Worm (Caenorhabditis elegans): ENCODE data around the gene rpa-1.

Gene rpa-1

DNA sequence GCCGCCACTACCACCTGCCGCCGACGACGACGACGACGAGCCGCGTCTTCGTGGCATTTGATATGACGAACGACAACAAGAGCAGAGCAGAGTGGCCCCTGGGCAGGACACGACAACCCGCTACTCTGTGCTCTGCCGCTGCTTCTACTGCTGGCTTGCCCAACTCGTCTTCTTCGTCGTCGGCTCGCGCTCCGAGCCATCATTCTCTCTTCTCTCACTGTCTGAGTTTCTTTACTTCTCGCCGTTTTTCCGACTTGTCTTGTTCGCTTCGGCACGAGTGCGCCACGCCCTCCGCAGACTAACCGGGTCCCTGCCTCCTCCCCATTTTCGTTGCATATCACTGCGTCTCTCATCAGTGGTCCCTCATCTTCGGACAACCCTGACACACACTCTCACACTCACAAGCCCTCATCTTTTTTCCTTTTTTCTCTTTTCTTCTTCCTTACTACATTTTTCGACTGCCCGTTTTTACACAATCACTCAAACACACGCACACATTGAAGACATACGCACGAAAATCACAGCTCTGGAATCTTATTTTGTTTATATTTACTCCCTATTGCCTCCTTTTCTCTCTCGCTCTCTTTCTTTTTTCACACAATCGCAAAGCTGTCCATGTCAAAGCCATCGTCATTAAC is 22.2 kb upstream of the rpa-1 start (continued):
- TF ChIP-seq fkh-8 (tag; optimal IDR thresholded peaks at IDR 0.05) (peak; percentile 57), ceh-82 (tag; optimal IDR thresholded peaks at IDR 0.05) (peak; percentile 34 to 77 (median 48)), mef-2 (tag; optimal IDR thresholded peaks at IDR 0.05) (peak; percentile 8), lin-14 (GFP tag; optimal IDR thresholded peaks at IDR 0.05) (peak; percentile 95), ceh-8 (GFP tag; optimal IDR thresholded peaks at IDR 0.05) (peak; percentile 16)

DNA sequence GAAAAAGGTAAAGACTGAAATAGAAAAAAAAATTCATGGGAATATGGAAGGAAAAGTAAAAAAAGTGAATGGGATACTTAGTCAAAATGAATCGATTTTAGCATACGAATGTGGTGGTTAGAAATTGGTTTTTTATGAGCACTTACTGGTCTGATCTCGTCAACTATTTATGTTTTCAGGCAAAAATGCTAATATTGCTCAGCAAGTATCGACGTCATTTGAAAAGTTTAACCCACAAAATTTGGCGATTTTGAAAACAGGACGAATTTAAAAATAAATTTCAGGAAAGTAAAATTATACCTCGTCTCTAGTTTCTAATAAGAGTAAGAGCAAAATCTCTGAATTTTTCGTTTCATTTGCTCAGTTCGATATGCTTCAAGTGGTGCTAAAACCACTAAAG is 21.2 kb upstream of the rpa-1 start:
- TF ChIP-seq ceh-63 (GFP tag; optimal IDR thresholded peaks at IDR 0.05) (no peak), tbx-2 (tag; optimal IDR thresholded peaks at IDR 0.05) (no peak), pqm-1 (tag; optimal IDR thresholded peaks at IDR 0.05) (no peak), efl-1 (optimal IDR thresholded peaks at IDR 0.05) (no peak), efl-1 (GFP tag; optimal IDR thresholded peaks at IDR 0.05 in 1 of 2) (peak in 1 of 2 experiments; percentile 64), dsc-1 (tag; optimal IDR thresholded peaks at IDR 0.05) (no peak), ceh-90 (tag; optimal IDR thresholded peaks at IDR 0.05) (no peak), jun-1 (tag; optimal IDR thresholded peaks at IDR 0.05) (no peak)

DNA sequence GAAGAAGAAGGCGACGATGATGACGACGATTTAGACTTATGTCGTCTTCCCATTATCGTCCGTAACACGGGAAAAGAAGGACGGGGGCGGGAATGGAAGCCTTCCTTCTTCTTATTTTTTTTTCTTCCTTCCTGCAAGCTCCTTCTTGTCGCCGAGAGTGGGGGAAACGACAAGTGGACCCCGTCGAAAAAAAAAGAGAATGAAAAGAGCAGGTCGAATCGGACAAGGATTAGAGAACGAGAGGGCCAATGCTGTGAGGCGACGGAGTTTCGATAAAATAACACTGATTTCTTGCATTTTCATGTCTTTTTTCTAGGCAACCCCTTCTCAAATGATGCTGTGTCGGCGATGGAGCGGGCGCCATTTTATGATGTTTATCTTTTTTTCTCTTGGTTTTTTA is 13.2 kb upstream of the rpa-1 start, which contains the start of gene pde-4:
Gene pde-4, minus strand, starts transcription at position 76 of the 400 bp plus-strand sequence.
- TF ChIP-seq ztf-11 (tag; optimal IDR thresholded peaks at IDR 0.05) (no peak), lin-14 (GFP tag; optimal IDR thresholded peaks at IDR 0.05) (peak; percentile 59)

ce11 chrII:7662008-7662686 is 2.2 kb upstream of the rpa-1 start, which contains the start of gene alfa-1:
Gene alfa-1, minus strand, starts transcription at chrII:7662522.
- TF ChIP-seq efl-1 (optimal IDR thresholded peaks at IDR 0.05) (peak in 1 of 2 experiments; percentile 5), efl-1 (GFP tag; optimal IDR thresholded peaks at IDR 0.05 in 1 of 2) (peak in 1 of 2 experiments; percentile 30), nhr-19 (GFP tag; conservative IDR thresholded peaks at IDR 0.05) (no peak), mab-9 (GFP tag; IDR thresholded peaks at IDR 0.05) (no peak), nhr-20 (tag; optimal IDR thresholded peaks at IDR 0.05) (peak; percentile 6), ceh-90 (tag; optimal IDR thresholded peaks at IDR 0.05) (no peak), pax-3 (tag; optimal IDR thresholded peaks at IDR 0.05) (no peak), nhr-71 (tag; optimal IDR thresholded peaks at IDR 0.05) (peak; percentile 25), mef-2 (tag; optimal IDR thresholded peaks at IDR 0.05) (no peak), nhr-77 (tag; optimal IDR thresholded peaks at IDR 0.05) (no peak), fos-1 (tag; optimal IDR thresholded peaks at IDR 0.05) (peak; percentile 25), lin-14 (GFP tag; optimal IDR thresholded peaks at IDR 0.05) (peak; percentile 74), pag-3 (tag; optimal IDR thresholded peaks at IDR 0.05; ENCODE audit: borderline replicate concordance, insufficient read depth) (no peak), ztf-11 (tag; optimal IDR thresholded peaks at IDR 0.05) (no peak), hpl-2 (GFP tag; optimal IDR thresholded peaks at IDR 0.05) (no peak), blmp-1 (tag; optimal IDR thresholded peaks at IDR 0.05) (peak; percentile 55), unc-98 (GFP tag; IDR thresholded peaks at IDR 0.05) (no peak), ceh-8 (GFP tag; optimal IDR thresholded peaks at IDR 0.05) (no peak), nhr-237 (tag; optimal IDR thresholded peaks at IDR 0.05) (no peak), C34B4.2 (tag; optimal IDR thresholded peaks at IDR 0.05) (no peak), ama-1 (optimal IDR thresholded peaks at IDR 0.05) (no peak), hlh-17 (GFP tag; optimal IDR thresholded peaks at IDR 0.05; ENCODE audit: borderline replicate concordance) (no peak), lin-35 (GFP tag; optimal IDR thresholded peaks at IDR 0.05) (peak; percentile 27 to 39), unc-62 (GFP tag; optimal IDR thresholded peaks at IDR 0.05) (no peak), C16A3.4 (tag; optimal IDR thresholded peaks at IDR 0.05) (no peak), sptf-1 (tag; optimal IDR thresholded peaks at IDR 0.05) (no peak), ztf-4 (tag; optimal IDR thresholded peaks at IDR 0.05) (no peak), efl-3 (GFP tag; optimal IDR thresholded peaks at IDR 0.05) (no peak), lir-3 (tag; optimal IDR thresholded peaks at IDR 0.05; ENCODE audit: poor library complexity) (peak; percentile 8), rnt-1 (tag; optimal IDR thresholded peaks at IDR 0.05) (peak; percentile 46), elt-2 (tag; optimal IDR thresholded peaks at IDR 0.05) (peak; percentile 46), grh-1 (GFP tag; IDR thresholded peaks at IDR 0.05) (no peak), lsy-2 (tag; optimal IDR thresholded peaks at IDR 0.05) (peak in 1 of 2 experiments; percentile 36), mep-1 (tag; optimal IDR thresholded peaks at IDR 0.05) (peak; percentile 54), nhr-85 (tag) (peak; percentile 53), nhr-12 (tag; optimal IDR thresholded peaks at IDR 0.05) (no peak), jun-1 (tag; optimal IDR thresholded peaks at IDR 0.05) (peak; percentile 0)

Measured in whole organism, L1 larva.